Fruit fly (Drosophila melanogaster): ENCODE measurements around the gene CG18528.

- TF ChIP-seq CTCF (optimal IDR thresholded peaks at IDR 0.05) (no peak), CG8478 (optimal IDR thresholded peaks at IDR 0.05) (no peak)
Measured at dm6 chr3R:24369268-24369667, 9.3 kb upstream of the CG18528 start, which contains the start of gene CG13614.

Data from S2 (cell line).